Worm (Caenorhabditis elegans) whole organism, mixed stage, embryonic: ENCODE results near the gene tab-1.

Experiments
- blmp-1 ChIP-seq: fragments of 150-350 bp; optimal IDR thresholded peaks from 2 replicates; lab custom pipeline; 2014; ENCODE audit warnings: missing biosample characterization, missing genetic modification characterization
- drap-1 ChIP-seq: fragments of 200-800 bp; sonication (Bioruptor generic); optimal IDR thresholded peaks from 3 replicates; lab custom pipeline; 2018; ENCODE audit warnings: mild to moderate bottlenecking, missing genetic modification characterization, missing compliant biosample characterization
- elt-1 ChIP-seq: sonication (generic microtip); optimal IDR thresholded peaks from 2 replicates; lab custom pipeline; 2017; ENCODE audit warnings: missing genetic modification characterization, mild to moderate bottlenecking, missing compliant biosample characterization, antibody characterized with exemption, moderate library complexity, borderline replicate concordance; ENCODE audit not compliant: insufficient read depth
- elt-3 ChIP-seq: fragments of 150-350 bp; optimal IDR thresholded peaks from 2 replicates; lab custom pipeline; 2014; ENCODE audit warnings: missing biosample characterization, missing genetic modification characterization
- lin-13 ChIP-seq: fragments of 150-350 bp; optimal IDR thresholded peaks from 2 replicates; lab custom pipeline; 2014; ENCODE audit warnings: missing biosample characterization, missing genetic modification characterization
- lsy-2 ChIP-seq: fragments of 150-350 bp; optimal IDR thresholded peaks from 2 replicates; lab custom pipeline; 2014; ENCODE audit warnings: missing biosample characterization, missing genetic modification characterization
- mep-1 ChIP-seq: fragments of 150-350 bp; optimal IDR thresholded peaks from 2 replicates; lab custom pipeline; 2017; ENCODE audit warnings: missing biosample characterization, missing genetic modification reagents, missing genetic modification characterization, inconsistent platforms
- nhr-237 ChIP-seq: fragments of 150-350 bp; optimal IDR thresholded peaks from 2 replicates; lab custom pipeline; 2014; ENCODE audit warnings: missing biosample characterization, missing genetic modification characterization
- nhr-76 ChIP-seq: sonication (generic microtip); optimal IDR thresholded peaks from 2 replicates; lab custom pipeline; 2017; ENCODE audit warnings: missing biosample characterization, missing genetic modification characterization
- sem-2 ChIP-seq: fragments of 200-800 bp; sonication (Bioruptor generic); optimal IDR thresholded peaks from 2 replicates; lab custom pipeline; 2018; ENCODE audit warnings: mild to moderate bottlenecking, missing genetic modification characterization, missing compliant biosample characterization
- snpc-4 ChIP-seq: fragments of 150-350 bp; optimal IDR thresholded peaks from 2 replicates; lab custom pipeline; 2014; ENCODE audit warnings: missing biosample characterization, missing genetic modification characterization
- unc-62 ChIP-seq: fragments of 150-350 bp; optimal IDR thresholded peaks from 2 replicates; lab custom pipeline; 2014; ENCODE audit warnings: missing biosample characterization, missing genetic modification reagents, missing genetic modification characterization
- ztf-11 ChIP-seq: fragments of 150-350 bp; optimal IDR thresholded peaks from 2 replicates; lab custom pipeline; 2014; ENCODE audit warnings: missing biosample characterization, missing genetic modification characterization

ce11 chrII:6782738-6783163, 20.4 kb upstream of the tab-1 start:
- no peak for TF ChIP-seq elt-3
- TF ChIP-seq mep-1, result peak; percentile 8
- TF ChIP-seq lin-13 (tag; lab: Kevin White, UChicago), result no peak
- no peak for TF ChIP-seq nhr-76 (tag; lab: Kevin White, UChicago)
- no peak for TF ChIP-seq ztf-11
- no peak for TF ChIP-seq elt-1 (tag; lab: Kevin White, UChicago)
- TF ChIP-seq drap-1 (GFP tag; lab: Kevin White, UChicago), result no peak
- TF ChIP-seq blmp-1, result no peak
- no peak for TF ChIP-seq sem-2 (GFP tag; lab: Kevin White, UChicago)
- no peak for TF ChIP-seq lsy-2 (tag; lab: Kevin White, UChicago)
- TF ChIP-seq snpc-4, result no peak
- no peak for TF ChIP-seq nhr-237 (tag; lab: Kevin White, UChicago)
- TF ChIP-seq unc-62 (GFP tag; lab: Kevin White, UChicago), result no peak
